Fruit fly (Drosophila melanogaster): ENCODE results near the gene CG15533.

DNA sequence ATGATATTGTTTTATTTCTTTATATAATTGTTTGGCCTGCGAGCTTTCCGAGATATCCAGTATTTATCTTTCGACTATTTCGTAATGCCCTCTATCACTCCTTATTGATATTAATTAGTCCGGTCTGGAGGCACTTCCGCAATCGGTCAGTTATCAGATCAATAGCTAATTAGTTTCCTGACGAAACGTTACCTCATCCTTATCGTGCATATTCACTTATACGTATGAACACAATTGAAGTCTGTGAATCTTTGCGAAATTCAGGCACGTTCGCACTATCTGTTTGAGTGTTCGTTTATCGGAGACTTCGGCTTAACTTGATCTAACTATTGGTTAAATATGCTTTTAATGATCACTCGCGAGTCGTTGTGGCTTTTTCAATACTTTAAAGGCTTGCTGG lies 24.6 kb downstream of the CG15533 start:
- TF ChIP-seq CG11617 (GFP tag; optimal IDR thresholded peaks at IDR 0.05) (no peak), CG12768 (GFP tag; optimal IDR thresholded peaks at IDR 0.05) (no peak)
